Worm (Caenorhabditis elegans) whole organism, late embryonic: Measurements from ENCODE around the gene nog-1.
A peak's percentile ranks its signal among the peaks of the same experiment; 100 is the strongest.

ENCODE experiments used
- F13H6.1 ChIP-seq: sonication (generic microtip); optimal IDR thresholded peaks from 2 replicates; lab custom pipeline; 2016; ENCODE audit warnings: missing genetic modification characterization, missing compliant biosample characterization
- K09A11.1 ChIP-seq: sonication (generic microtip); optimal IDR thresholded peaks from 2 replicates; lab custom pipeline; 2017; ENCODE audit warnings: antibody characterized with exemption, mild to moderate bottlenecking, missing genetic modification characterization, missing compliant biosample characterization; ENCODE audit not compliant: insufficient read depth
- T23F11.4 ChIP-seq: fragments of 200-800 bp; sonication (Bioruptor generic); optimal IDR thresholded peaks from 2 replicates; lab custom pipeline; 2018; ENCODE audit warnings: mild to moderate bottlenecking, missing genetic modification characterization, missing compliant biosample characterization
- Y22D7AL.16 ChIP-seq: sonication (generic microtip); optimal IDR thresholded peaks from 2 replicates; lab custom pipeline; 2016; ENCODE audit warnings: missing genetic modification characterization, missing compliant biosample characterization
- ahr-1 ChIP-seq: sonication (generic microtip); optimal IDR thresholded peaks from 2 replicates; lab custom pipeline; 2016; ENCODE audit warnings: missing genetic modification characterization, missing compliant biosample characterization
- ama-1 ChIP-seq: fragments of 150-350 bp; optimal IDR thresholded peaks from 2 replicates; lab custom pipeline; 2014
- ceh-14 ChIP-seq: sonication (generic microtip); optimal IDR thresholded peaks from 2 replicates; lab custom pipeline; 2016; ENCODE audit warnings: missing genotype, missing genetic modification characterization, missing compliant biosample characterization
- ceh-18 ChIP-seq: sonication (generic microtip); optimal IDR thresholded peaks from 2 replicates; lab custom pipeline; 2016; ENCODE audit warnings: missing genetic modification characterization, missing compliant biosample characterization
- ceh-31 ChIP-seq: sonication (generic microtip); optimal IDR thresholded peaks from 2 replicates; lab custom pipeline; 2016; ENCODE audit warnings: missing genetic modification characterization, missing compliant biosample characterization
- ceh-34 ChIP-seq: sonication (generic microtip); optimal IDR thresholded peaks from 2 replicates; lab custom pipeline; 2016; ENCODE audit warnings: mild to moderate bottlenecking, missing genetic modification characterization, missing compliant biosample characterization
- ceh-6 ChIP-seq: fragments of 200-800 bp; sonication (Bioruptor generic); optimal IDR thresholded peaks from 2 replicates; lab custom pipeline; 2018; ENCODE audit warnings: mild to moderate bottlenecking, missing genetic modification characterization, missing compliant biosample characterization
- ceh-9 ChIP-seq: sonication (generic microtip); optimal IDR thresholded peaks from 2 replicates; lab custom pipeline; 2016; ENCODE audit warnings: mild to moderate bottlenecking, missing genetic modification characterization, inconsistent platforms, missing compliant biosample characterization
- dmd-4 ChIP-seq: sonication (generic microtip); optimal IDR thresholded peaks from 2 replicates; lab custom pipeline; 2016; ENCODE audit warnings: borderline replicate concordance, missing genetic modification characterization, missing compliant biosample characterization
- elt-2 ChIP-seq: sonication (generic microtip); optimal IDR thresholded peaks from 2 replicates; lab custom pipeline; 2016; ENCODE audit warnings: missing genetic modification reagents, missing genetic modification characterization, missing compliant biosample characterization
- ets-4 ChIP-seq: sonication (generic microtip); optimal IDR thresholded peaks from 2 replicates; lab custom pipeline; 2016; ENCODE audit warnings: missing genetic modification characterization, missing compliant biosample characterization
- eyg-1 ChIP-seq: sonication (generic microtip); optimal IDR thresholded peaks from 2 replicates; lab custom pipeline; 2016; ENCODE audit warnings: missing genotype, missing genetic modification characterization, missing compliant biosample characterization
- fax-1 ChIP-seq: sonication (generic microtip); optimal IDR thresholded peaks from 2 replicates; lab custom pipeline; 2016; ENCODE audit warnings: missing genotype, missing genetic modification characterization, missing compliant biosample characterization
- fkh-6 ChIP-seq: sonication (generic microtip); optimal IDR thresholded peaks from 2 replicates; lab custom pipeline; 2016; ENCODE audit warnings: missing genetic modification characterization, missing compliant biosample characterization
- gmeb-2 ChIP-seq: sonication (generic microtip); optimal IDR thresholded peaks from 2 replicates; lab custom pipeline; 2016; ENCODE audit warnings: missing genetic modification characterization, inconsistent platforms, missing compliant biosample characterization
- hlh-30 ChIP-seq: sonication (generic microtip); optimal IDR thresholded peaks from 2 replicates; lab custom pipeline; 2017; ENCODE audit warnings: antibody characterized with exemption, missing genetic modification characterization, missing compliant biosample characterization; ENCODE audit not compliant: insufficient read depth
- hlh-6 ChIP-seq: sonication (generic microtip); optimal IDR thresholded peaks from 2 replicates; lab custom pipeline; 2016; ENCODE audit warnings: missing genotype, missing genetic modification characterization, missing compliant biosample characterization
- hlh-8 ChIP-seq: sonication (generic microtip); optimal IDR thresholded peaks from 2 replicates; lab custom pipeline; 2016; ENCODE audit warnings: missing genotype, missing genetic modification characterization, missing compliant biosample characterization
- madf-2 ChIP-seq: sonication (generic microtip); optimal IDR thresholded peaks from 2 replicates; lab custom pipeline; 2017; ENCODE audit warnings: missing genetic modification characterization, missing compliant biosample characterization
- nfya-1 ChIP-seq: sonication (generic microtip); optimal IDR thresholded peaks from 2 replicates; lab custom pipeline; 2017; ENCODE audit warnings: missing genetic modification characterization, mild to moderate bottlenecking, missing compliant biosample characterization, antibody characterized with exemption, moderate library complexity
- nhr-11 ChIP-seq: fragments of 150-350 bp; optimal IDR thresholded peaks from 2 replicates; lab custom pipeline; 2014; ENCODE audit warnings: missing biosample characterization, missing genetic modification characterization
- nhr-232 ChIP-seq: sonication (generic microtip); optimal IDR thresholded peaks from 2 replicates; lab custom pipeline; 2016; ENCODE audit warnings: missing genetic modification characterization, missing compliant biosample characterization
- pag-3 ChIP-seq: sonication (generic microtip); optimal IDR thresholded peaks from 2 replicates; lab custom pipeline; 2016; ENCODE audit warnings: missing compliant biosample characterization, missing genetic modification characterization, borderline replicate concordance
- pat-9 ChIP-seq: fragments of 200-800 bp; sonication (Bioruptor generic); optimal IDR thresholded peaks from 2 replicates; lab custom pipeline; 2018; ENCODE audit warnings: mild to moderate bottlenecking, missing genetic modification characterization, moderate library complexity, missing compliant biosample characterization
- pax-1 ChIP-seq: fragments of 150-350 bp; optimal IDR thresholded peaks from 2 replicates; lab custom pipeline; 2014; ENCODE audit warnings: missing biosample characterization, missing genetic modification characterization
- pha-4 ChIP-seq: fragments of 150-350 bp; optimal IDR thresholded peaks from 2 replicates; lab custom pipeline; 2018; ENCODE audit warnings: missing biosample characterization, missing genetic modification reagents, missing genetic modification characterization
- sdc-2 ChIP-seq: sonication (generic microtip); optimal IDR thresholded peaks from 2 replicates; lab custom pipeline; 2016; ENCODE audit warnings: missing genotype, missing genetic modification characterization, missing compliant biosample characterization
- tbx-2 ChIP-seq: sonication (generic microtip); optimal IDR thresholded peaks from 2 replicates; lab custom pipeline; 2016; ENCODE audit warnings: missing genetic modification characterization, missing compliant biosample characterization
- ttx-3 ChIP-seq: sonication (generic microtip); optimal IDR thresholded peaks from 2 replicates; lab custom pipeline; 2016; ENCODE audit warnings: missing genetic modification reagents, missing genetic modification characterization, missing compliant biosample characterization
- unc-42 ChIP-seq: sonication (generic microtip); optimal IDR thresholded peaks from 2 replicates; lab custom pipeline; 2016; ENCODE audit warnings: missing genotype, missing genetic modification characterization, missing compliant biosample characterization
- unc-55 ChIP-seq: sonication (generic microtip); optimal IDR thresholded peaks from 2 replicates; lab custom pipeline; 2017; ENCODE audit warnings: missing biosample characterization, missing genetic modification reagents, missing genetic modification characterization

The nog-1 gene

ce11 chrIV:393409-393930 lies at the start of gene nog-1, which contains the start of gene T07A9.15:
nog-1 (plus strand) TSS chrIV:393880.
T07A9.15 (minus strand) TSS chrIV:393546.
- TF ChIP-seq nhr-232 (tag; lab: Kevin White, UChicago) (no peak), T23F11.4 (GFP tag; lab: Kevin White, UChicago) (no peak), ahr-1 (no peak), pag-3 (tag; lab: Kevin White, UChicago) (no peak), eyg-1 (no peak), dmd-4 (tag; lab: Kevin White, UChicago) (no peak), Y22D7AL.16 (tag; lab: Kevin White, UChicago) (no peak), pat-9 (tag; lab: Kevin White, UChicago) (no peak), sdc-2 (tag; lab: Kevin White, UChicago) (no peak), ceh-14 (peak; percentile 26), fkh-6 (tag; lab: Kevin White, UChicago) (no peak), ets-4 (tag; lab: Kevin White, UChicago) (no peak), K09A11.1 (tag; lab: Kevin White, UChicago) (no peak), madf-2 (no peak), nhr-11 (tag; lab: Kevin White, UChicago) (no peak), ceh-34 (no peak), hlh-6 (tag; lab: Kevin White, UChicago) (no peak), ama-1 (lab: Kevin White, UChicago) (no peak), hlh-30 (tag; lab: Kevin White, UChicago) (peak; percentile 81), elt-2 (peak; percentile 8), fax-1 (tag; lab: Kevin White, UChicago) (no peak), F13H6.1 (tag; lab: Kevin White, UChicago) (no peak), nfya-1 (tag; lab: Kevin White, UChicago) (peak; percentile 57), ceh-9 (no peak), pha-4 (tag; lab: Kevin White, UChicago) (no peak), ceh-31 (tag; lab: Kevin White, UChicago) (no peak), ttx-3 (tag; lab: Kevin White, UChicago) (peak; percentile 13), unc-42 (tag; lab: Kevin White, UChicago) (peak; percentile 13)
- TF ChIP-seq, all 69 proteins: peak for 6

ce11 chrIV:364983-365382 lies 28.7 kb upstream of the nog-1 start:
- peak; percentile 28 for TF ChIP-seq hlh-30 (tag; lab: Kevin White, UChicago)
- TF ChIP-seq ceh-6 (GFP tag; lab: Kevin White, UChicago): no peak
- peak; percentile 11 for TF ChIP-seq unc-55 (GFP tag; lab: Kevin White, UChicago)
- no peak for TF ChIP-seq nhr-11 (tag; lab: Kevin White, UChicago)
- peak; percentile 16 for TF ChIP-seq ceh-18 (tag; lab: Kevin White, UChicago)

- TF ChIP-seq unc-42 (tag; lab: Kevin White, UChicago) (peak; percentile 53), pax-1 (tag; lab: Kevin White, UChicago) (no peak), nfya-1 (tag; lab: Kevin White, UChicago) (peak; percentile 27), gmeb-2 (no peak), ceh-31 (tag; lab: Kevin White, UChicago) (peak; percentile 60), tbx-2 (tag; lab: Kevin White, UChicago) (peak; percentile 18), ceh-18 (tag; lab: Kevin White, UChicago) (peak; percentile 6), hlh-8 (tag; lab: Kevin White, UChicago) (no peak), unc-55 (GFP tag; lab: Kevin White, UChicago) (peak; percentile 73)
These were observed 27.3 kb upstream of the nog-1 start for ce11 chrIV:366406-366805.

- TF ChIP-seq ceh-31 (tag; lab: Kevin White, UChicago) (peak; percentile 33), pha-4 (tag; lab: Kevin White, UChicago) (no peak)
These were observed 21.4 kb upstream of the nog-1 start for ce11 chrIV:372146-372789.
